Worm (Caenorhabditis elegans) whole organism, L3 larva: Measurements from ENCODE around the gene ceh-41.

Experiments used
- R02D3.7 ChIP-seq: fragments of 150-350 bp; optimal IDR thresholded peaks from 2 replicates; lab custom pipeline; 2014; ENCODE audit warnings: missing biosample characterization, missing genetic modification characterization
- ZK546.5 ChIP-seq: sonication (generic microtip); optimal IDR thresholded peaks from 2 replicates; lab custom pipeline; 2017; ENCODE audit warnings: missing biosample characterization, missing genetic modification characterization
- aly-2 ChIP-seq: fragments of 150-350 bp; optimal IDR thresholded peaks from 2 replicates; lab custom pipeline; 2014; ENCODE audit warnings: missing biosample characterization, missing genetic modification characterization
- ama-1 ChIP-seq: fragments of 150-350 bp; optimal IDR thresholded peaks from 2 replicates; lab custom pipeline; 2018
- ceh-16 ChIP-seq: sonication (generic microtip); optimal IDR thresholded peaks from 2 replicates; lab custom pipeline; 2017; ENCODE audit warnings: missing biosample characterization, missing genetic modification characterization
- ceh-28 ChIP-seq: fragments of 150-350 bp; optimal IDR thresholded peaks from 2 replicates; lab custom pipeline; 2014; ENCODE audit warnings: missing biosample characterization, missing genetic modification reagents, missing genetic modification characterization
- ceh-82 ChIP-seq: fragments of 150-350 bp; optimal IDR thresholded peaks from 2 replicates; lab custom pipeline; 2014; ENCODE audit warnings: missing biosample characterization, missing genetic modification characterization
- ceh-9 ChIP-seq: sonication (generic microtip); optimal IDR thresholded peaks from 2 replicates; lab custom pipeline; 2018; ENCODE audit warnings: missing biosample characterization, missing genetic modification characterization
- daf-12 ChIP-seq: fragments of 150-350 bp; optimal IDR thresholded peaks from 2 replicates; lab custom pipeline; 2014; ENCODE audit warnings: missing biosample characterization, missing genetic modification reagents, missing genetic modification characterization
- egl-27 ChIP-seq: sonication (generic microtip); optimal IDR thresholded peaks from 4 replicates; lab custom pipeline; 2017; ENCODE audit warnings: missing biosample characterization, missing genetic modification reagents, missing genetic modification characterization
- egl-5 ChIP-seq: fragments of 150-350 bp; optimal IDR thresholded peaks from 2 replicates; lab custom pipeline; 2017; ENCODE audit warnings: missing biosample characterization, missing genetic modification reagents, missing genetic modification characterization, inconsistent platforms
- elt-1 ChIP-seq: fragments of 150-350 bp; optimal IDR thresholded peaks from 2 replicates; lab custom pipeline; 2014; ENCODE audit warnings: missing biosample characterization, missing genetic modification characterization
- elt-2 ChIP-seq: sonication (generic microtip); optimal IDR thresholded peaks from 2 replicates; lab custom pipeline; 2016; ENCODE audit warnings: missing genetic modification reagents, mild to moderate bottlenecking, missing genetic modification characterization, missing compliant biosample characterization
- elt-3 ChIP-seq, 3 experiments: fragments of 150-350 bp in 1 of 3; sonication (generic microtip) in 2 of 3; optimal IDR thresholded peaks; 2 replicates in 2 of 3; 4 replicates in 1 of 3; lab custom pipeline; 2014 to 2017; ENCODE audit warnings: missing biosample characterization in 3 of 3, missing genetic modification characterization in 3 of 3
- eor-1 ChIP-seq, 2 experiments: fragments of 150-350 bp; optimal IDR thresholded peaks; 2 replicates each; lab custom pipeline; 2014 to 2018; ENCODE audit warnings: missing biosample characterization in 2 of 2, missing genetic modification characterization in 2 of 2
- fkh-10 ChIP-seq: sonication (generic microtip); optimal IDR thresholded peaks from 2 replicates; lab custom pipeline; 2017; ENCODE audit warnings: missing biosample characterization, missing genetic modification reagents, missing genetic modification characterization
- fkh-2 ChIP-seq: fragments of 150-350 bp; optimal IDR thresholded peaks from 2 replicates; lab custom pipeline; 2014; ENCODE audit warnings: missing biosample characterization, missing genetic modification reagents, missing genetic modification characterization
- fos-1 ChIP-seq: fragments of 150-350 bp; optimal IDR thresholded peaks from 2 replicates; lab custom pipeline; 2014; ENCODE audit warnings: missing biosample characterization, missing genetic modification characterization
- hmg-11 ChIP-seq: sonication (generic microtip); optimal IDR thresholded peaks from 2 replicates; lab custom pipeline; 2016; ENCODE audit warnings: missing genetic modification characterization, missing compliant biosample characterization
- lin-15B ChIP-seq: fragments of 150-350 bp; optimal IDR thresholded peaks from 2 replicates; lab custom pipeline; 2014; ENCODE audit warnings: missing biosample characterization, missing genetic modification characterization
- lin-39 ChIP-seq: fragments of 150-350 bp; optimal IDR thresholded peaks from 2 replicates; lab custom pipeline; 2018; ENCODE audit warnings: missing biosample characterization, missing genetic modification reagents, missing genetic modification characterization
- lsy-12 ChIP-seq: sonication (generic microtip); optimal IDR thresholded peaks from 2 replicates; lab custom pipeline; 2016; ENCODE audit warnings: mild to moderate bottlenecking, missing genetic modification characterization, missing compliant biosample characterization
- mdl-1 ChIP-seq: fragments of 150-350 bp; optimal IDR thresholded peaks from 2 replicates; lab custom pipeline; 2014; ENCODE audit warnings: missing biosample characterization, missing genetic modification characterization
- nfya-1 ChIP-seq: sonication (generic microtip); optimal IDR thresholded peaks from 2 replicates; lab custom pipeline; 2017; ENCODE audit warnings: missing genetic modification characterization, mild to moderate bottlenecking, missing compliant biosample characterization, antibody characterized with exemption, moderate library complexity; ENCODE audit not compliant: insufficient read depth
- nhr-11 ChIP-seq: fragments of 150-350 bp; optimal IDR thresholded peaks from 2 replicates; lab custom pipeline; 2014; ENCODE audit warnings: missing biosample characterization, missing genetic modification characterization
- nhr-12 ChIP-seq: fragments of 150-350 bp; optimal IDR thresholded peaks from 2 replicates; lab custom pipeline; 2014; ENCODE audit warnings: missing biosample characterization, missing genetic modification characterization
- nhr-23 ChIP-seq: fragments of 150-350 bp; optimal IDR thresholded peaks from 2 replicates; lab custom pipeline; 2014; ENCODE audit warnings: missing biosample characterization, missing genetic modification reagents, missing genetic modification characterization
- nhr-237 ChIP-seq: fragments of 150-350 bp; optimal IDR thresholded peaks from 2 replicates; lab custom pipeline; 2014; ENCODE audit warnings: missing biosample characterization, missing genetic modification characterization
- nhr-25 ChIP-seq: sonication (generic microtip); optimal IDR thresholded peaks from 2 replicates; lab custom pipeline; 2017; ENCODE audit warnings: missing biosample characterization, missing genetic modification characterization
- nhr-43 ChIP-seq: sonication (generic microtip); optimal IDR thresholded peaks from 2 replicates; lab custom pipeline; 2016; ENCODE audit warnings: mild to moderate bottlenecking, missing genetic modification characterization, missing compliant biosample characterization; ENCODE audit not compliant: poor library complexity, severe bottlenecking
- nhr-67 ChIP-seq: fragments of 150-350 bp; optimal IDR thresholded peaks from 2 replicates; lab custom pipeline; 2014; ENCODE audit warnings: missing biosample characterization, missing genetic modification characterization
- nhr-76 ChIP-seq: fragments of 150-350 bp; sonication (generic microtip); optimal IDR thresholded peaks from 5 replicates; lab custom pipeline; 2014; ENCODE audit warnings: missing biosample characterization, missing genetic modification characterization
- nhr-77 ChIP-seq: fragments of 150-350 bp; optimal IDR thresholded peaks from 2 replicates; lab custom pipeline; 2014; ENCODE audit warnings: missing biosample characterization, missing genetic modification characterization
- pha-4 ChIP-seq: fragments of 150-350 bp; optimal IDR thresholded peaks from 2 replicates; lab custom pipeline; 2014; ENCODE audit warnings: missing biosample characterization, missing genetic modification reagents, missing genetic modification characterization
- pqm-1 ChIP-seq: fragments of 150-350 bp; optimal IDR thresholded peaks from 2 replicates; lab custom pipeline; 2017; ENCODE audit warnings: missing biosample characterization, missing genetic modification characterization, inconsistent platforms
- sea-2 ChIP-seq: fragments of 150-350 bp; sonication (generic microtip); optimal IDR thresholded peaks from 4 replicates; lab custom pipeline; 2014; ENCODE audit warnings: missing biosample characterization, missing genetic modification reagents, missing genetic modification characterization
- skn-1 ChIP-seq: fragments of 150-350 bp; optimal IDR thresholded peaks from 2 replicates; lab custom pipeline; 2014; ENCODE audit warnings: missing biosample characterization, missing genetic modification characterization
- snpc-4 ChIP-seq: fragments of 150-350 bp; optimal IDR thresholded peaks from 2 replicates; lab custom pipeline; 2014; ENCODE audit warnings: missing biosample characterization, missing genetic modification characterization
- tbx-2 ChIP-seq: sonication (generic microtip); optimal IDR thresholded peaks from 2 replicates; lab custom pipeline; 2016; ENCODE audit warnings: mild to moderate bottlenecking, missing genetic modification characterization, missing compliant biosample characterization
- unc-39 ChIP-seq: sonication (generic microtip); optimal IDR thresholded peaks from 4 replicates; lab custom pipeline; 2017; ENCODE audit warnings: missing biosample characterization, missing genetic modification characterization
- unc-62 ChIP-seq: fragments of 150-350 bp; sonication (generic microtip); optimal IDR thresholded peaks from 4 replicates; lab custom pipeline; 2014; ENCODE audit warnings: missing biosample characterization, missing genetic modification reagents, missing genetic modification characterization
- zag-1 ChIP-seq: fragments of 150-350 bp; optimal IDR thresholded peaks from 2 replicates; lab custom pipeline; 2014; ENCODE audit warnings: missing biosample characterization, missing genetic modification characterization
- ztf-4 ChIP-seq: fragments of 150-350 bp; optimal IDR thresholded peaks from 2 replicates; lab custom pipeline; 2014; ENCODE audit warnings: missing biosample characterization, missing genetic modification characterization

Gene ceh-41

ce11 chrX:1870991-1871390, 22.5 kb upstream of the ceh-41 start:
- TF ChIP-seq pha-4 (peak; percentile 86), nfya-1 (tag; lab: Kevin White, UChicago) (peak; percentile 99), fkh-10 (no peak), ceh-82 (tag; lab: Kevin White, UChicago) (no peak), nhr-77 (no peak), ceh-28 (tag; lab: Kevin White, UChicago) (peak; percentile 14), ceh-16 (tag; lab: Kevin White, UChicago) (no peak)

- no peak for TF ChIP-seq unc-39
- no peak for TF ChIP-seq nhr-25 (tag; lab: Kevin White, UChicago)
- no peak for TF ChIP-seq nhr-11 (tag; lab: Kevin White, UChicago)
- TF ChIP-seq aly-2 (tag; lab: Kevin White, UChicago) = no peak
- no peak for TF ChIP-seq zag-1
- TF ChIP-seq ceh-28 (tag; lab: Kevin White, UChicago) = no peak
- no peak for TF ChIP-seq nhr-23
- no peak for TF ChIP-seq nhr-76 (tag; lab: Kevin White, UChicago)
- TF ChIP-seq ZK546.5 (tag; lab: Kevin White, UChicago) = no peak
- no peak for TF ChIP-seq elt-1 (tag; lab: Kevin White, UChicago)
- no peak for TF ChIP-seq tbx-2 (tag; lab: Kevin White, UChicago)
- no peak for TF ChIP-seq ceh-9 (tag; lab: Kevin White, UChicago)
- no peak for TF ChIP-seq elt-3 (tag; optimal IDR thresholded peaks at IDR 0.05; lab: Kevin White, UChicago)
- no peak for TF ChIP-seq ceh-82 (tag; lab: Kevin White, UChicago)
- TF ChIP-seq lsy-12 (tag; lab: Kevin White, UChicago) = no peak
- no peak for TF ChIP-seq pqm-1 (tag; lab: Kevin White, UChicago)
- no peak for TF ChIP-seq lin-15B
- no peak for TF ChIP-seq egl-27 (tag; lab: Kevin White, UChicago)
Observed at ce11 chrX:1864946-1865345, 16.5 kb upstream of the ceh-41 start, which contains the start of gene tbx-41. tbx-41 (plus strand) TSS chrX:1865246.

- no peak for TF ChIP-seq nhr-77
- no peak for TF ChIP-seq daf-12
- TF ChIP-seq fos-1 (tag; lab: Kevin White, UChicago) = no peak
- no peak for TF ChIP-seq zag-1
- no peak for TF ChIP-seq eor-1 (tag; optimal IDR thresholded peaks at IDR 0.05; lab: Kevin White, UChicago)
- no peak for TF ChIP-seq ama-1 (lab: Kevin White, UChicago)
- no peak for TF ChIP-seq elt-1 (tag; lab: Kevin White, UChicago)
- TF ChIP-seq nhr-25 (tag; lab: Kevin White, UChicago) = no peak
- no peak for TF ChIP-seq skn-1
Observed at ce11 chrX:1860422-1860821, 11.9 kb upstream of the ceh-41 start, which contains the start of gene T26C11.8. T26C11.8 (plus strand) TSS chrX:1860722.

- TF ChIP-seq daf-12 (no peak), ceh-9 (tag; lab: Kevin White, UChicago) (no peak), zag-1 (no peak), pqm-1 (tag; lab: Kevin White, UChicago) (no peak), hmg-11 (tag; lab: Kevin White, UChicago) (peak; percentile 61), ceh-28 (tag; lab: Kevin White, UChicago) (peak; percentile 33), unc-62 (GFP tag; lab: Kevin White, UChicago) (no peak), nhr-11 (tag; lab: Kevin White, UChicago) (no peak), fkh-10 (no peak), skn-1 (no peak), tbx-2 (tag; lab: Kevin White, UChicago) (peak; percentile 61), ZK546.5 (tag; lab: Kevin White, UChicago) (no peak), aly-2 (tag; lab: Kevin White, UChicago) (no peak), fkh-2 (no peak), R02D3.7 (tag; lab: Kevin White, UChicago) (no peak), nhr-43 (tag; lab: Kevin White, UChicago) (peak; percentile 67), ceh-16 (tag; lab: Kevin White, UChicago) (no peak), snpc-4 (tag; lab: Kevin White, UChicago) (no peak), elt-2 (peak; percentile 16), ceh-82 (tag; lab: Kevin White, UChicago) (no peak), egl-27 (tag; lab: Kevin White, UChicago) (no peak), elt-3 (tag; optimal IDR thresholded peaks at IDR 0.05; lab: Kevin White, UChicago) (no peak), sea-2 (GFP tag; lab: Kevin White, UChicago) (no peak), nhr-76 (tag; lab: Kevin White, UChicago) (no peak), nhr-67 (tag; lab: Kevin White, UChicago) (no peak), ztf-4 (tag; lab: Kevin White, UChicago) (no peak), elt-1 (tag; lab: Kevin White, UChicago) (no peak), lsy-12 (tag; lab: Kevin White, UChicago) (peak; percentile 68), nhr-77 (no peak), egl-5 (tag; lab: Kevin White, UChicago) (no peak), lin-39 (tag; lab: Kevin White, UChicago) (no peak), nfya-1 (tag; lab: Kevin White, UChicago) (peak; percentile 36), pha-4 (peak; percentile 37), nhr-12 (tag; lab: Kevin White, UChicago) (no peak), nhr-23 (peak; percentile 6), unc-39 (no peak), nhr-237 (tag; lab: Kevin White, UChicago) (no peak), mdl-1 (tag; lab: Kevin White, UChicago) (no peak), lin-15B (no peak), eor-1 (tag; optimal IDR thresholded peaks at IDR 0.05; lab: Kevin White, UChicago) (no peak)
Observed at ce11 chrX:1858616-1859015, 10.1 kb upstream of the ceh-41 start.
